Fruit fly (Drosophila melanogaster): Measurements from ENCODE around the gene CG3568.

Gene CG3568

dm6 chrX:4540430-4540932 is 1.9 kb upstream of the CG3568 start, which contains the start of the genes rb and CHOp24 (continued):
- TF ChIP-seq vvl (GFP tag; IDR thresholded peaks at IDR 0.05) (no peak), br (optimal IDR thresholded peaks at IDR 0.05) (no peak), dpn (GFP tag; optimal IDR thresholded peaks at IDR 0.05) (peak; percentile 45 to 48), lov (optimal IDR thresholded peaks at IDR 0.05) (no peak), lov (GFP tag; IDR thresholded peaks at IDR 0.05) (no peak), CG13287 (GFP tag; IDR thresholded peaks at IDR 0.05; ENCODE audit: partially characterized antibody) (peak; percentile 94), Hr39 (optimal IDR thresholded peaks at IDR 0.05) (no peak), CG30403 (GFP tag; optimal IDR thresholded peaks at IDR 0.05) (peak; percentile 14), Nf-YB (GFP tag; optimal IDR thresholded peaks at IDR 0.05) (peak; percentile 13), HHEX (GFP tag; optimal IDR thresholded peaks at IDR 0.05) (no peak), CoRest (tag; optimal IDR thresholded peaks at IDR 0.05) (peak; percentile 32), Hr3 (GFP tag; optimal IDR thresholded peaks at IDR 0.05) (no peak), sug (tag; optimal IDR thresholded peaks at IDR 0.05) (no peak), CG12071 (GFP tag; optimal IDR thresholded peaks at IDR 0.05) (no peak), CG9437 (GFP tag; optimal IDR thresholded peaks at IDR 0.05) (no peak), CG4328 (GFP tag; optimal IDR thresholded peaks at IDR 0.05) (no peak), grau (tag; optimal IDR thresholded peaks at IDR 0.05) (no peak), tll (GFP tag; optimal IDR thresholded peaks at IDR 0.05) (no peak), stwl (tag; optimal IDR thresholded peaks at IDR 0.05) (peak; percentile 64), E2f1 (GFP tag; IDR thresholded peaks at IDR 0.05) (no peak), row (GFP tag; IDR thresholded peaks at IDR 0.05) (peak; percentile 80), sens (GFP tag) (peak; percentile 88), Ravus (GFP tag; IDR thresholded peaks at IDR 0.05) (no peak), rib (GFP tag; IDR thresholded peaks at IDR 0.05) (no peak), Trl (optimal IDR thresholded peaks at IDR 0.05) (no peak), Trl (GFP tag; optimal IDR thresholded peaks at IDR 0.05) (peak; percentile 47), wor (GFP tag; IDR thresholded peaks at IDR 0.05) (no peak), twi (tag; optimal IDR thresholded peaks at IDR 0.05) (no peak), CG4707 (GFP tag; optimal IDR thresholded peaks at IDR 0.05) (no peak), salm (tag; optimal IDR thresholded peaks at IDR 0.05) (no peak), CG7786 (GFP tag; optimal IDR thresholded peaks at IDR 0.05) (peak; percentile 6), CG7839 (tag; optimal IDR thresholded peaks at IDR 0.05) (no peak), pho (GFP tag; optimal IDR thresholded peaks at IDR 0.05) (peak; percentile 23), CG33213 (GFP tag; optimal IDR thresholded peaks at IDR 0.05) (no peak), HLHmδ (GFP tag; optimal IDR thresholded peaks at IDR 0.05) (no peak), Mrtf (GFP tag; IDR thresholded peaks at IDR 0.05) (no peak), Bteb2 (GFP tag; optimal IDR thresholded peaks at IDR 0.05) (no peak), CG5245 (GFP tag; optimal IDR thresholded peaks at IDR 0.05) (no peak), hbn (GFP tag; IDR thresholded peaks at IDR 0.05; ENCODE audit: partially characterized antibody) (peak; percentile 85), sc (optimal IDR thresholded peaks at IDR 0.05) (no peak), sc (GFP tag; optimal IDR thresholded peaks at IDR 0.05) (no peak), usp (GFP tag; optimal IDR thresholded peaks at IDR 0.05) (no peak), Vsx1 (GFP tag; optimal IDR thresholded peaks at IDR 0.05) (no peak), CG11723 (GFP tag; optimal IDR thresholded peaks at IDR 0.05) (no peak), Bgb (GFP tag; IDR thresholded peaks at IDR 0.05; ENCODE audit: partially characterized antibody) (peak; percentile 89), CG30020 (tag; optimal IDR thresholded peaks at IDR 0.05) (peak; percentile 59), CG7963 (GFP tag; IDR thresholded peaks at IDR 0.05; ENCODE audit: partially characterized antibody) (peak; percentile 95), CHES-1-like (GFP tag; optimal IDR thresholded peaks at IDR 0.05) (peak; percentile 49), fu2 (GFP tag; optimal IDR thresholded peaks at IDR 0.05) (no peak), inv (GFP tag; IDR thresholded peaks at IDR 0.05; ENCODE audit: partially characterized antibody) (peak; percentile 90), dm (GFP tag; optimal IDR thresholded peaks at IDR 0.05) (peak; percentile 56), dysf (GFP tag; IDR thresholded peaks at IDR 0.05) (no peak), Ets65A (GFP tag) (peak; percentile 31)
